Worm (Caenorhabditis elegans) whole organism, early embryonic: Measurements from ENCODE around the gene F14D2.5.

ENCODE experiments used
- B0310.2 ChIP-seq: sonication (generic microtip); optimal IDR thresholded peaks from 2 replicates; lab custom pipeline; 2016; ENCODE audit warnings: mild to moderate bottlenecking, missing genetic modification characterization, missing compliant biosample characterization
- ama-1 ChIP-seq: fragments of 150-350 bp; optimal IDR thresholded peaks from 2 replicates; lab custom pipeline; 2014

- no peak for TF ChIP-seq B0310.2 (tag; lab: Kevin White, UChicago)
- TF ChIP-seq ama-1: no peak
These were observed 18.5 kb downstream of the F14D2.5 start, which contains the start of the genes lido-14 and bath-27 for ce11 chrII:3358834-3359233.
